Fruit fly (Drosophila melanogaster) whole organism, pupa: ENCODE measurements around the gene Tsp86D.

Experiments used
- CG10348 ChIP-seq: fragments of 200-800 bp; sonication (Bioruptor generic); IDR thresholded peaks from 2 replicates; pipeline ENCODE4 v1.3.6; 2022; ENCODE audit warnings: missing biosample characterization, missing genetic modification characterization
- CG12605 ChIP-seq: fragments of 200-800 bp; sonication (Bioruptor generic); IDR thresholded peaks from 2 replicates; pipeline ENCODE4 v1.3.6; 2022; ENCODE audit warnings: missing biosample characterization, missing genetic modification characterization
- CG13204 ChIP-seq: fragments of 200-800 bp; sonication (Bioruptor generic); optimal IDR thresholded peaks from 2 replicates; lab custom pipeline; 2018; ENCODE audit warnings: missing biosample characterization, mild to moderate bottlenecking, missing genetic modification characterization, moderate library complexity
- CG14655 ChIP-seq: fragments of 200-800 bp; sonication (Bioruptor generic); optimal IDR thresholded peaks from 3 replicates; lab custom pipeline; 2017; ENCODE audit warnings: mild to moderate bottlenecking, missing biosample characterization, missing genetic modification reagents, missing genetic modification characterization
- CG15710 ChIP-seq: fragments of 200-800 bp; sonication (Bioruptor generic); optimal IDR thresholded peaks from 2 replicates; lab custom pipeline; 2018; ENCODE audit warnings: missing biosample characterization, mild to moderate bottlenecking, missing genetic modification characterization, moderate library complexity
- CG17806 ChIP-seq: fragments of 200-800 bp; sonication (Bioruptor generic); optimal IDR thresholded peaks from 2 replicates; lab custom pipeline; 2018; ENCODE audit warnings: missing biosample characterization, mild to moderate bottlenecking, missing genetic modification characterization, moderate library complexity
- CG32121 ChIP-seq: fragments of 200-800 bp; sonication (Bioruptor generic); IDR thresholded peaks from 2 replicates; pipeline ENCODE4 v1.3.6; 2022; ENCODE audit warnings: missing biosample characterization, missing genetic modification characterization
- CG34367 ChIP-seq: fragments of 200-800 bp; sonication (Bioruptor generic); optimal IDR thresholded peaks from 2 replicates; lab custom pipeline; 2018; ENCODE audit warnings: missing biosample characterization, mild to moderate bottlenecking, missing genetic modification characterization
- CG4496 ChIP-seq: fragments of 200-800 bp; sonication (Bioruptor generic); IDR thresholded peaks from 3 replicates; pipeline ENCODE4 v1.3.6; 2022; ENCODE audit warnings: missing biosample characterization, missing genetic modification characterization
- CG8159 ChIP-seq: fragments of 200-800 bp; sonication (Bioruptor generic); optimal IDR thresholded peaks from 3 replicates; lab custom pipeline; 2018; ENCODE audit warnings: missing biosample characterization, mild to moderate bottlenecking, missing genetic modification characterization, moderate library complexity
- CG8301 ChIP-seq: fragments of 200-800 bp; sonication (Bioruptor generic); optimal IDR thresholded peaks from 2 replicates; lab custom pipeline; 2018; ENCODE audit warnings: missing biosample characterization, mild to moderate bottlenecking, missing genetic modification characterization
- CG9948 ChIP-seq: fragments of 200-800 bp; sonication (Bioruptor generic); optimal IDR thresholded peaks from 2 replicates; lab custom pipeline; 2018; ENCODE audit warnings: missing biosample characterization, mild to moderate bottlenecking, missing genetic modification characterization, moderate library complexity
- D1 ChIP-seq: fragments of 200-800 bp; sonication (Bioruptor generic); optimal IDR thresholded peaks from 2 replicates; lab custom pipeline; 2018; ENCODE audit warnings: missing biosample characterization, mild to moderate bottlenecking, missing genetic modification characterization, moderate library complexity
- EcR ChIP-seq: fragments of 200-800 bp; sonication (Bioruptor generic); optimal IDR thresholded peaks from 3 replicates; lab custom pipeline; 2019; ENCODE audit warnings: missing biosample characterization, missing genetic modification characterization, mild to moderate bottlenecking, moderate library complexity, missing genetic modification reagents
- Ets98B ChIP-seq: fragments of 200-800 bp; sonication (Bioruptor generic); IDR thresholded peaks from 2 replicates; pipeline ENCODE4 v1.3.6; 2022; ENCODE audit warnings: missing biosample characterization, missing genetic modification characterization
- Pif1A ChIP-seq: fragments of 200-800 bp; sonication (Bioruptor generic); optimal IDR thresholded peaks from 3 replicates; lab custom pipeline; 2016; ENCODE audit warnings: missing biosample characterization, missing genetic modification characterization
- Pif1B ChIP-seq: fragments of 200-800 bp; sonication (Bioruptor generic); optimal IDR thresholded peaks from 3 replicates; lab custom pipeline; 2016; ENCODE audit warnings: missing biosample characterization, missing genetic modification characterization
- Snoo ChIP-seq: fragments of 200-800 bp; sonication (Bioruptor generic); optimal IDR thresholded peaks from 3 replicates; lab custom pipeline; 2017; ENCODE audit warnings: missing biosample characterization, mild to moderate bottlenecking, missing genetic modification characterization, inconsistent platforms
- fd96Ca ChIP-seq: fragments of 200-800 bp; sonication (Bioruptor generic); IDR thresholded peaks from 3 replicates; pipeline ENCODE4 v1.3.6; 2022; ENCODE audit warnings: missing biosample characterization, missing genetic modification characterization
- gl ChIP-seq: fragments of 200-800 bp; sonication (Bioruptor generic); optimal IDR thresholded peaks from 2 replicates; lab custom pipeline; 2018; ENCODE audit warnings: missing biosample characterization, mild to moderate bottlenecking, missing genetic modification characterization
- rn ChIP-seq: fragments of 200-800 bp; sonication (Bioruptor generic); IDR thresholded peaks from 2 replicates; pipeline ENCODE4 v1.3.6; 2022; ENCODE audit warnings: missing biosample characterization, missing genetic modification characterization

The Tsp86D gene

dm6 chr3R:10852232-10852774 is 16.2 kb upstream of the Tsp86D start, which contains the start of gene CG4565:
Gene CG4565 (plus strand): TSS chr3R:10852724.
- TF ChIP-seq CG34367 (tag; lab: Kevin White, UChicago) (no peak), EcR (GFP tag; lab: Kevin White, UChicago) (peak; percentile 13), Ets98B (GFP tag; lab: Robert Waterston, UW) (no peak; the same call in 1 of the 2 replicates)

- TF ChIP-seq fd96Ca: no peak
- TF ChIP-seq CG4496 (GFP tag; lab: Robert Waterston, UW): 0 out of 3 replicates have a peak, but pooled peaks have one; percentile 35
- peak; percentile 32 for TF ChIP-seq EcR (GFP tag; lab: Kevin White, UChicago)
Observed at dm6 chr3R:10854243-10854874, 14.1 kb upstream of the Tsp86D start, which contains the start of the genes CG6567 and CG4511. Gene CG6567 (minus strand): TSS chr3R:10854451. Gene CG4511 (plus strand): TSS chr3R:10854501.

dm6 chr3R:10856618-10857017 is 11.9 kb upstream of the Tsp86D start, which contains the start of gene CG4570:
Gene CG4570 (plus strand): TSS chr3R:10856807.
- TF ChIP-seq CG15710 (tag; lab: Kevin White, UChicago) (no peak), CG8159 (tag; lab: Kevin White, UChicago) (no peak), CG8301 (no peak)

dm6 chr3R:10859713-10860112 is 8.8 kb upstream of the Tsp86D start, which contains the start of gene CG14694:
Gene CG14694 (minus strand): TSS chr3R:10859813.
- no peak for TF ChIP-seq CG13204
- TF ChIP-seq gl (tag; lab: Kevin White, UChicago): no peak

dm6 chr3R:10862773-10863445 is 5.6 kb upstream of the Tsp86D start, which contains the start of gene CG6574:
Gene CG6574 (minus strand): TSS chr3R:10862988.
- TF ChIP-seq CG13204: no peak
- peak; percentile 46; the same call in 1 of the 2 replicates for TF ChIP-seq CG12605 (GFP tag; lab: Robert Waterston, UW)
- no peak for TF ChIP-seq CG4496 (GFP tag; lab: Robert Waterston, UW)
- TF ChIP-seq fd96Ca: peak; percentile 36; the same call in 1 of the 3 replicates
- peak; percentile 45 for TF ChIP-seq CG8301
- no peak for TF ChIP-seq rn (GFP tag; lab: Robert Waterston, UW)
- peak; percentile 26 for TF ChIP-seq CG17806 (tag; lab: Kevin White, UChicago)
- no peak for TF ChIP-seq Pif1A (GFP tag; lab: Kevin White, UChicago)
- no peak for TF ChIP-seq Pif1B (GFP tag; lab: Kevin White, UChicago)
- peak; percentile 4 for TF ChIP-seq CG34367 (tag; lab: Kevin White, UChicago)
- no peak for TF ChIP-seq CG14655 (GFP tag; lab: Kevin White, UChicago)
- peak; percentile 36; the same call in 1 of the 2 replicates for TF ChIP-seq Ets98B (GFP tag; lab: Robert Waterston, UW)
- no peak for TF ChIP-seq Snoo (tag; lab: Kevin White, UChicago)
- TF ChIP-seq CG10348 (GFP tag; lab: Robert Waterston, UW): no peak
- no peak for TF ChIP-seq CG15710 (tag; lab: Kevin White, UChicago)
- peak; percentile 42; the same call in 1 of the 2 replicates for TF ChIP-seq CG32121 (GFP tag; lab: Robert Waterston, UW)
- TF ChIP-seq CG8159 (tag; lab: Kevin White, UChicago): no peak
- TF ChIP-seq CG9948 (tag; lab: Kevin White, UChicago): peak; percentile 15
- no peak for TF ChIP-seq EcR (GFP tag; lab: Kevin White, UChicago)
- no peak for TF ChIP-seq gl (tag; lab: Kevin White, UChicago)
- no peak for TF ChIP-seq D1 (tag; lab: Kevin White, UChicago)

dm6 chr3R:10863446-10863819 is 5.1 kb upstream of the Tsp86D start:
- TF ChIP-seq CG34367 (tag; lab: Kevin White, UChicago): no peak
- no peak for TF ChIP-seq CG10348 (GFP tag; lab: Robert Waterston, UW)
- 0 out of 3 replicates have a peak, but pooled peaks have one; percentile 27 for TF ChIP-seq fd96Ca

- TF ChIP-seq CG13204 (no peak), Pif1B (GFP tag; lab: Kevin White, UChicago) (no peak), Snoo (tag; lab: Kevin White, UChicago) (no peak), fd96Ca (no peak), CG15710 (tag; lab: Kevin White, UChicago) (no peak), gl (tag; lab: Kevin White, UChicago) (no peak), rn (GFP tag; lab: Robert Waterston, UW) (no peak), CG8301 (no peak), CG4496 (GFP tag; lab: Robert Waterston, UW) (no peak), CG32121 (GFP tag; lab: Robert Waterston, UW) (no peak), CG12605 (GFP tag; lab: Robert Waterston, UW) (no peak)
Observed at dm6 chr3R:10863956-10864355, 4.6 kb upstream of the Tsp86D start.
